Worm (Caenorhabditis elegans) whole organism, L1 larva: ENCODE data around the gene T05A7.3.

Source experiments
- C34B4.2 ChIP-seq: sonication (generic microtip); optimal IDR thresholded peaks from 2 replicates; lab custom pipeline; 2017; ENCODE audit warnings: mild to moderate bottlenecking, missing genetic modification characterization, missing compliant biosample characterization
- blmp-1 ChIP-seq: fragments of 150-350 bp; optimal IDR thresholded peaks from 2 replicates; lab custom pipeline; 2014; ENCODE audit warnings: missing biosample characterization, missing genetic modification characterization
- elt-3 ChIP-seq, 6 experiments: fragments of 150-350 bp in 1 of 6; sonication (generic microtip); optimal IDR thresholded peaks; 2 replicates each; lab custom pipeline; 2017 to 2018; ENCODE audit warnings: missing biosample characterization in 6 of 6, missing genetic modification characterization in 6 of 6, inconsistent platforms in 1 of 6
- grh-1 ChIP-seq: fragments of 200-800 bp; sonication (Bioruptor generic); IDR thresholded peaks from 2 replicates; pipeline ENCODE4 v1.3.6; 2022; ENCODE audit warnings: missing genetic modification reagents, missing genetic modification characterization, missing compliant biosample characterization
- lin-15B ChIP-seq: fragments of 150-350 bp; sonication (generic microtip); optimal IDR thresholded peaks from 3 replicates; lab custom pipeline; 2014; ENCODE audit warnings: missing biosample characterization, missing genetic modification characterization
- nhr-11 ChIP-seq: fragments of 150-350 bp; optimal IDR thresholded peaks from 2 replicates; lab custom pipeline; 2014; ENCODE audit warnings: missing biosample characterization, missing genetic modification characterization

DNA sequence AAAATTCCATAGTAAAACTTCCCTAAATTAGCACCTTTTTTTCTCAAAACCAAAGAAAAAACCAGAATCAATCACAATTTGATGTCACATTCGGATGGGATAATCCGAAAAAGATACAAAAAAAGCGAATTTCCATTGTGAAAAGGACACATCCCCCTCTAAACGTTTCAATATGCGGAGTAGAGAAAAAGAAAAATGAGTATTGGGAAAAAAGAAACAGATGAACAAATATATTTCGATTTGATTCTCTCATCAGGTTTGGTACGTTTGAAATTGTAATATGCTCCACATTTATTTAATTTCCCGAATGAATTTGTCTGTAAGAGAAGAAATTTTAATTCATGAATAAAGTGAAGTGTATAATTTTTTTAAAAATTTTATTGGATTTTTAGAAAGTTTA is 17.3 kb upstream of the T05A7.3 start:
- TF ChIP-seq lin-15B (tag; lab: Kevin White, UChicago), result no peak
- TF ChIP-seq elt-3 (tag; optimal IDR thresholded peaks at IDR 0.05; lab: Kevin White, UChicago), result no peak
- no peak for TF ChIP-seq grh-1 (GFP tag; lab: Robert Waterston, UW)
- TF ChIP-seq blmp-1 (tag; lab: Kevin White, UChicago), result no peak
- TF ChIP-seq nhr-11 (tag; lab: Kevin White, UChicago), result no peak
- TF ChIP-seq C34B4.2, result no peak
